Worm (Caenorhabditis elegans) whole organism, early embryonic: ENCODE measurements around the gene srbc-57.

Source experiments
- ama-1 ChIP-seq: fragments of 150-350 bp; optimal IDR thresholded peaks from 2 replicates; lab custom pipeline; 2014
- ceh-36 ChIP-seq: sonication (generic microtip); optimal IDR thresholded peaks from 2 replicates; lab custom pipeline; 2016; ENCODE audit warnings: missing genetic modification characterization, inconsistent platforms, missing compliant biosample characterization
- ets-7 ChIP-seq: sonication (generic microtip); optimal IDR thresholded peaks from 2 replicates; lab custom pipeline; 2016; ENCODE audit warnings: missing genotype, missing genetic modification characterization, missing compliant biosample characterization
- flt-1 ChIP-seq: fragments of 200-800 bp; sonication (Bioruptor generic); IDR thresholded peaks from 2 replicates; pipeline ENCODE4 v1.3.6; 2022; ENCODE audit warnings: missing genetic modification characterization, missing compliant biosample characterization
- hmbx-1 ChIP-seq: sonication (generic microtip); optimal IDR thresholded peaks from 2 replicates; lab custom pipeline; 2016; ENCODE audit warnings: mild to moderate bottlenecking, missing genetic modification characterization, missing compliant biosample characterization
- pes-1 ChIP-seq: fragments of 200-800 bp; sonication (Bioruptor generic); IDR thresholded peaks from 2 replicates; pipeline ENCODE4 v1.3.6; 2022; ENCODE audit warnings: missing genetic modification reagents, missing genetic modification characterization, missing compliant biosample characterization
- sea-1 ChIP-seq: fragments of 200-800 bp; sonication (Bioruptor generic); conservative IDR thresholded peaks from 2 replicates; pipeline ENCODE4 v1.3.6; 2022; ENCODE audit warnings: missing genetic modification characterization, missing compliant biosample characterization
- tbx-11 ChIP-seq: fragments of 200-800 bp; sonication (Bioruptor generic); IDR thresholded peaks from 2 replicates; pipeline ENCODE4 v1.3.6; 2022; ENCODE audit warnings: missing genetic modification characterization, missing compliant biosample characterization
- tbx-37 ChIP-seq: fragments of 200-800 bp; sonication (Bioruptor generic); conservative IDR thresholded peaks from 2 replicates; pipeline ENCODE4 v1.3.6; 2022; ENCODE audit warnings: missing genetic modification reagents, missing genetic modification characterization, missing compliant biosample characterization

- TF ChIP-seq ama-1 (no peak), flt-1 (GFP tag; lab: Robert Waterston, UW) (no peak), ceh-36 (tag; lab: Kevin White, UChicago) (no peak), ets-7 (tag; lab: Kevin White, UChicago) (no peak), hmbx-1 (tag; lab: Kevin White, UChicago) (no peak), pes-1 (GFP tag; lab: Robert Waterston, UW) (no peak), tbx-11 (GFP tag; lab: Robert Waterston, UW) (no peak), tbx-37 (GFP tag; lab: Robert Waterston, UW) (no peak), sea-1 (no peak)
These were observed 49.9 kb downstream of the srbc-57 start, which contains the start of gene Y39D8A.1 for ce11 chrV:418432-418831.
